Fruit fly (Drosophila melanogaster) whole organism, embryonic: Measurements from ENCODE around the gene CG34288.

ENCODE experiments used
- Antp ChIP-seq: fragments of 200-800 bp; sonication (Bioruptor generic); optimal IDR thresholded peaks from 3 replicates; lab custom pipeline; 2016; ENCODE audit warnings: missing biosample characterization, missing genetic modification characterization
- BEAF-32 ChIP-seq: fragments of 200-800 bp; sonication (Bioruptor generic); optimal IDR thresholded peaks from 3 replicates; lab custom pipeline; 2017; ENCODE audit warnings: missing biosample characterization, missing genetic modification characterization, mild to moderate bottlenecking, moderate library complexity, missing genetic modification reagents
- Bgb ChIP-seq: fragments of 200-800 bp; sonication (Bioruptor generic); IDR thresholded peaks from 2 replicates; pipeline ENCODE4 v1.3.6; 2022; ENCODE audit warnings: missing biosample characterization, missing genetic modification characterization; ENCODE audit not compliant: partially characterized antibody
- CG12155 ChIP-seq: fragments of 200-800 bp; sonication (Bioruptor generic); optimal IDR thresholded peaks from 3 replicates; lab custom pipeline; 2016; ENCODE audit warnings: missing biosample characterization, missing genetic modification characterization
- CG12391 ChIP-seq: fragments of 200-800 bp; sonication (Bioruptor generic); optimal IDR thresholded peaks from 3 replicates; lab custom pipeline; 2018; ENCODE audit warnings: missing biosample characterization, mild to moderate bottlenecking, missing genetic modification characterization, moderate library complexity
- CG14441 ChIP-seq: fragments of 200-800 bp; sonication (Bioruptor generic); IDR thresholded peaks from 2 replicates; pipeline ENCODE4 v1.3.6; 2022; ENCODE audit warnings: missing biosample characterization, missing genetic modification characterization
- CG1529 ChIP-seq: fragments of 200-800 bp; sonication (Bioruptor generic); optimal IDR thresholded peaks from 3 replicates; lab custom pipeline; 2018; ENCODE audit warnings: missing biosample characterization, missing genetic modification characterization
- CG15514 ChIP-seq: fragments of 200-800 bp; sonication (Bioruptor generic); optimal IDR thresholded peaks from 3 replicates; lab custom pipeline; 2017; ENCODE audit warnings: missing biosample characterization, missing genetic modification characterization, mild to moderate bottlenecking, moderate library complexity, missing genetic modification reagents
- CG16779 ChIP-seq: fragments of 200-800 bp; sonication (Bioruptor generic); IDR thresholded peaks from 2 replicates; pipeline ENCODE4 v1.3.6; 2022; ENCODE audit warnings: missing biosample characterization, missing genetic modification characterization
- CG2120 ChIP-seq: fragments of 200-800 bp; sonication (Bioruptor generic); optimal IDR thresholded peaks from 3 replicates; lab custom pipeline; 2016; ENCODE audit warnings: missing biosample characterization, missing genetic modification characterization
- CG3838 ChIP-seq: fragments of 200-800 bp; sonication (Bioruptor generic); optimal IDR thresholded peaks from 3 replicates; lab custom pipeline; 2016; ENCODE audit warnings: missing biosample characterization, missing genetic modification characterization
- Camta ChIP-seq: fragments of 200-800 bp; sonication (Bioruptor generic); optimal IDR thresholded peaks from 2 replicates; lab custom pipeline; 2016; ENCODE audit warnings: missing biosample characterization, missing genetic modification characterization
- Dip3 ChIP-seq: fragments of 200-800 bp; sonication (Bioruptor generic); optimal IDR thresholded peaks from 3 replicates; lab custom pipeline; 2016; ENCODE audit warnings: missing biosample characterization, missing genetic modification characterization
- Dll ChIP-seq: fragments of 200-800 bp; sonication (Bioruptor generic); IDR thresholded peaks from 4 replicates; pipeline ENCODE4 v1.3.6; 2022; ENCODE audit warnings: missing biosample characterization, missing genetic modification characterization; ENCODE audit not compliant: partially characterized antibody
- Doc3 ChIP-seq: fragments of 200-800 bp; sonication (Bioruptor generic); IDR thresholded peaks from 3 replicates; pipeline ENCODE4 v1.3.6; 2022; ENCODE audit warnings: missing biosample characterization, missing genetic modification characterization; ENCODE audit not compliant: partially characterized antibody
- Drgx ChIP-seq: fragments of 200-800 bp; sonication (Bioruptor generic); IDR thresholded peaks from 2 replicates; pipeline ENCODE4 v1.3.6; 2022; ENCODE audit warnings: missing biosample characterization, missing genetic modification characterization
- E2f2 ChIP-seq: fragments of 200-800 bp; sonication (Bioruptor generic); IDR thresholded peaks from 2 replicates; pipeline ENCODE4 v1.3.6; 2022; ENCODE audit warnings: missing biosample characterization, missing genetic modification characterization
- HLH4C ChIP-seq: fragments of 200-800 bp; sonication (Bioruptor generic); IDR thresholded peaks from 3 replicates; pipeline ENCODE4 v1.3.6; 2022; ENCODE audit warnings: missing biosample characterization, missing genetic modification characterization; ENCODE audit not compliant: partially characterized antibody
- Med ChIP-seq: fragments of 200-800 bp; sonication (Bioruptor generic); peaks from one replicate; lab custom pipeline; 2016; ENCODE audit warnings: missing biosample characterization, missing genetic modification characterization, mild to moderate bottlenecking, inconsistent platforms, moderate library complexity
- Myb ChIP-seq: fragments of 200-800 bp; sonication (Bioruptor generic); optimal IDR thresholded peaks from 2 replicates; lab custom pipeline; 2016; ENCODE audit warnings: missing biosample characterization, missing genetic modification characterization
- NC2α ChIP-seq: fragments of 200-800 bp; sonication (Bioruptor generic); optimal IDR thresholded peaks from 2 replicates; lab custom pipeline; 2016; ENCODE audit warnings: missing biosample characterization, missing genetic modification characterization
- NC2β ChIP-seq: fragments of 200-800 bp; sonication (Bioruptor generic); optimal IDR thresholded peaks from 2 replicates; lab custom pipeline; 2016; ENCODE audit warnings: missing biosample characterization, missing genetic modification characterization
- NK7.1 ChIP-seq: fragments of 200-800 bp; sonication (Bioruptor generic); optimal IDR thresholded peaks from 3 replicates; lab custom pipeline; 2016; ENCODE audit warnings: missing biosample characterization, missing genetic modification characterization
- Scr ChIP-seq: fragments of 200-800 bp; sonication (Bioruptor generic); IDR thresholded peaks from 2 replicates; pipeline ENCODE4 v1.3.6; 2022; ENCODE audit warnings: missing biosample characterization, missing genetic modification characterization; ENCODE audit not compliant: partially characterized antibody
- Ssrp ChIP-seq: fragments of 200-800 bp; sonication (Bioruptor generic); optimal IDR thresholded peaks from 2 replicates; lab custom pipeline; 2018; ENCODE audit warnings: missing biosample characterization, mild to moderate bottlenecking, missing genetic modification characterization, moderate library complexity
- Usf ChIP-seq: fragments of 200-800 bp; sonication (Bioruptor generic); optimal IDR thresholded peaks from 2 replicates; lab custom pipeline; 2017; ENCODE audit warnings: missing genotype, missing biosample characterization, missing genetic modification characterization
- Xrp1 ChIP-seq: fragments of 200-800 bp; sonication (Bioruptor generic); IDR thresholded peaks from 2 replicates; pipeline ENCODE4 v1.3.6; 2022; ENCODE audit warnings: missing biosample characterization, missing genetic modification characterization
- ash1 ChIP-seq: fragments of 200-800 bp; sonication (Bioruptor generic); optimal IDR thresholded peaks from 2 replicates; lab custom pipeline; 2018; ENCODE audit warnings: missing biosample characterization, mild to moderate bottlenecking, missing genetic modification characterization
- cato ChIP-seq: fragments of 200-800 bp; sonication (Bioruptor generic); optimal IDR thresholded peaks from 2 replicates; lab custom pipeline; 2016; ENCODE audit warnings: missing biosample characterization, missing genetic modification characterization, borderline replicate concordance
- crc ChIP-seq: fragments of 200-800 bp; sonication (Bioruptor generic); optimal IDR thresholded peaks from 2 replicates; lab custom pipeline; 2016; ENCODE audit warnings: missing biosample characterization, missing genetic modification characterization
- dm ChIP-seq: fragments of 200-800 bp; sonication (Bioruptor generic); optimal IDR thresholded peaks from 3 replicates; lab custom pipeline; 2016; ENCODE audit warnings: missing biosample characterization, missing genetic modification characterization
- jing ChIP-seq: fragments of 200-800 bp; sonication (Bioruptor generic); optimal IDR thresholded peaks from 2 replicates; lab custom pipeline; 2018; ENCODE audit warnings: missing biosample characterization, mild to moderate bottlenecking, missing genetic modification characterization
- mam ChIP-seq: fragments of 200-800 bp; sonication (Bioruptor generic); optimal IDR thresholded peaks from 3 replicates; lab custom pipeline; 2016; ENCODE audit warnings: missing biosample characterization, missing genetic modification characterization
- nau ChIP-seq: fragments of 200-800 bp; sonication (Bioruptor generic); optimal IDR thresholded peaks from 3 replicates; lab custom pipeline; 2017; ENCODE audit warnings: missing biosample characterization, mild to moderate bottlenecking, missing genetic modification characterization, missing genetic modification reagents
- otp ChIP-seq: fragments of 200-800 bp; sonication (Bioruptor generic); IDR thresholded peaks from 3 replicates; pipeline ENCODE4, ENCODE4 v1.3.6; 2022; ENCODE audit warnings: missing biosample characterization, missing genetic modification characterization
- p53 ChIP-seq: fragments of 200-800 bp; sonication (Bioruptor generic); optimal IDR thresholded peaks from 2 replicates; lab custom pipeline; 2016; ENCODE audit warnings: missing biosample characterization, missing genetic modification characterization
- pho ChIP-seq: fragments of 200-800 bp; sonication (Bioruptor generic); optimal IDR thresholded peaks from 2 replicates; lab custom pipeline; 2016; ENCODE audit warnings: missing biosample characterization, missing genetic modification characterization
- pros ChIP-seq: fragments of 200-800 bp; sonication (Bioruptor generic); optimal IDR thresholded peaks from 3 replicates; lab custom pipeline; 2019; ENCODE audit warnings: missing biosample characterization, mild to moderate bottlenecking, missing genetic modification characterization, moderate library complexity
- psq ChIP-seq: fragments of 200-800 bp; sonication (Bioruptor generic); optimal IDR thresholded peaks from 2 replicates; lab custom pipeline; 2017; ENCODE audit warnings: missing biosample characterization, missing genetic modification characterization
- pum ChIP-seq: fragments of 200-800 bp; sonication (Bioruptor generic); optimal IDR thresholded peaks from 2 replicates; lab custom pipeline; 2016; ENCODE audit warnings: missing biosample characterization, missing genetic modification characterization
- ro ChIP-seq: fragments of 200-800 bp; sonication (Bioruptor generic); IDR thresholded peaks from 2 replicates; pipeline ENCODE4 v1.3.6; 2022; ENCODE audit warnings: missing biosample characterization, missing genetic modification characterization
- sim ChIP-seq: fragments of 200-800 bp; sonication (Bioruptor generic); IDR thresholded peaks from 2 replicates; pipeline ENCODE4 v1.3.6; 2022; ENCODE audit warnings: missing biosample characterization, missing genetic modification characterization
- sisA ChIP-seq: fragments of 200-800 bp; sonication (Bioruptor generic); IDR thresholded peaks from 2 replicates; pipeline ENCODE4 v1.3.6; 2022; ENCODE audit warnings: missing biosample characterization, missing genetic modification characterization
- sug ChIP-seq: fragments of 200-800 bp; optimal IDR thresholded peaks from 2 replicates; lab custom pipeline; 2019; ENCODE audit warnings: missing biosample characterization, mild to moderate bottlenecking, missing genetic modification characterization, moderate library complexity
- tll ChIP-seq, 2 experiments: fragments of 200-800 bp in 1 of 2; fragments of >200 bp in 1 of 2; sonication (Bioruptor generic) in 1 of 2; optimal IDR thresholded peaks; 2 replicates each; lab custom pipeline; 2017 to 2019; ENCODE audit warnings: missing biosample characterization in 2 of 2, missing genetic modification characterization in 2 of 2, mild to moderate bottlenecking in 1 of 2, moderate library complexity in 1 of 2
- tna ChIP-seq: fragments of 200-800 bp; sonication (Bioruptor generic); IDR thresholded peaks from 2 replicates; pipeline ENCODE4 v1.3.6; 2022; ENCODE audit warnings: missing biosample characterization, missing genetic modification characterization; ENCODE audit not compliant: partially characterized antibody
- trem ChIP-seq: fragments of 200-800 bp; optimal IDR thresholded peaks from 3 replicates; lab custom pipeline; 2019; ENCODE audit warnings: missing biosample characterization, mild to moderate bottlenecking, missing genetic modification characterization, moderate library complexity
- ttk ChIP-seq: fragments of 200-800 bp; sonication (Bioruptor generic); IDR thresholded peaks from 2 replicates; pipeline ENCODE4 v2.1.2; 2022; ENCODE audit warnings: missing biosample characterization, missing genetic modification characterization
- unc-4 ChIP-seq: fragments of 200-800 bp; sonication (Bioruptor generic); IDR thresholded peaks from 2 replicates; pipeline ENCODE4 v1.3.6; 2022; ENCODE audit warnings: missing biosample characterization, missing genetic modification characterization; ENCODE audit not compliant: partially characterized antibody
- unpg ChIP-seq: fragments of 200-800 bp; sonication (Bioruptor generic); optimal IDR thresholded peaks from 3 replicates; lab custom pipeline; 2018; ENCODE audit warnings: missing biosample characterization, mild to moderate bottlenecking, missing genetic modification characterization, moderate library complexity
- zen ChIP-seq: fragments of 200-800 bp; sonication (Bioruptor generic); optimal IDR thresholded peaks from 3 replicates; lab custom pipeline; 2018; ENCODE audit warnings: missing biosample characterization, mild to moderate bottlenecking, missing genetic modification characterization, moderate library complexity

CG34288 gene

dm6 chr3R:22487037-22487492 is 40.0 kb upstream of the CG34288 start, which contains the start of gene Pfdn5 (continued):
- TF ChIP-seq Doc3 (GFP tag; lab: Robert Waterston, UW) (peak; percentile 62; the same call in 2 of the 3 replicates), Dll (GFP tag; lab: Robert Waterston, UW) (peak; percentile 80), unpg (GFP tag; lab: Kevin White, UChicago) (no peak), dm (GFP tag; lab: Kevin White, UChicago) (peak; percentile 73), pho (no peak), CG16779 (GFP tag; lab: Robert Waterston, UW) (no peak), Med (peak; percentile 87), CG2120 (GFP tag; lab: Kevin White, UChicago) (peak; percentile 49), CG1529 (no peak), CG12391 (tag; lab: Kevin White, UChicago) (no peak), jing (GFP tag; lab: Kevin White, UChicago) (no peak), mam (GFP tag; lab: Kevin White, UChicago) (no peak), Bgb (peak; percentile 91), ash1 (GFP tag; lab: Kevin White, UChicago) (no peak), Drgx (GFP tag; lab: Robert Waterston, UW) (no peak), Myb (GFP tag; lab: Kevin White, UChicago) (peak; percentile 76), CG14441 (GFP tag; lab: Robert Waterston, UW) (no peak), tll (GFP tag; optimal IDR thresholded peaks at IDR 0.05; lab: Kevin White, UChicago) (no peak), NC2β (peak; percentile 1), psq (GFP tag; lab: Kevin White, UChicago) (no peak), ttk (no peak), Dip3 (no peak), Camta (no peak), E2f2 (peak; percentile 96), Usf (GFP tag; lab: Kevin White, UChicago) (no peak), NC2α (GFP tag; lab: Kevin White, UChicago) (no peak), pros (GFP tag; lab: Kevin White, UChicago) (no peak), ro (GFP tag; lab: Robert Waterston, UW) (no peak), NK7.1 (GFP tag; lab: Kevin White, UChicago) (no peak), otp (GFP tag; lab: Robert Waterston, UW) (no peak), crc (no peak), sim (GFP tag; lab: Robert Waterston, UW) (no peak), unc-4 (GFP tag; lab: Robert Waterston, UW) (peak; percentile 78), tna (GFP tag; lab: Robert Waterston, UW) (peak; percentile 87), trem (peak; percentile 78), sug (no peak), sisA (GFP tag; lab: Robert Waterston, UW) (no peak), Scr (GFP tag; lab: Robert Waterston, UW) (peak; percentile 78), pum (GFP tag; lab: Kevin White, UChicago) (no peak), CG12155 (GFP tag; lab: Kevin White, UChicago) (peak; percentile 8), HLH4C (peak; percentile 93), BEAF-32 (GFP tag; lab: Kevin White, UChicago) (peak; percentile 73), Xrp1 (no peak), CG3838 (GFP tag; lab: Kevin White, UChicago) (no peak), Ssrp (tag; lab: Kevin White, UChicago) (no peak), CG15514 (GFP tag; lab: Kevin White, UChicago) (peak; percentile 73), p53 (GFP tag; lab: Kevin White, UChicago) (no peak), Antp (GFP tag; lab: Kevin White, UChicago) (peak; percentile 1), cato (GFP tag; lab: Kevin White, UChicago) (no peak), nau (GFP tag; lab: Kevin White, UChicago) (no peak), zen (tag; lab: Kevin White, UChicago) (no peak)
